Worm (Caenorhabditis elegans) whole organism, young adult: ENCODE data around the gene srw-4.

Experiments
- F39B2.1 ChIP-seq: fragments of 200-800 bp; sonication (Bioruptor generic); IDR thresholded peaks from 2 replicates; pipeline ENCODE4 v1.3.6; 2022; ENCODE audit warnings: missing genetic modification reagents, missing genetic modification characterization, missing compliant biosample characterization
- ama-1 ChIP-seq, 3 experiments: fragments of 150-350 bp in 1 of 3; sonication (generic microtip) in 2 of 3; optimal IDR thresholded peaks; 2 replicates each; lab custom pipeline; 2014 to 2018; ENCODE audit warnings: missing biosample characterization in 2 of 3, missing genetic modification characterization in 2 of 3, missing genetic modification reagents in 2 of 3
- attf-6 ChIP-seq: fragments of 200-800 bp; sonication (Bioruptor generic); IDR thresholded peaks from 2 replicates; pipeline ENCODE4 v1.3.6; 2022; ENCODE audit warnings: missing genetic modification reagents, missing genetic modification characterization, missing compliant biosample characterization
- chd-7 ChIP-seq: sonication (generic microtip); optimal IDR thresholded peaks from 2 replicates; lab custom pipeline; 2016; ENCODE audit warnings: mild to moderate bottlenecking, missing genetic modification characterization, moderate library complexity, missing compliant biosample characterization
- egl-44 ChIP-seq: fragments of 200-800 bp; sonication (Bioruptor generic); IDR thresholded peaks from 2 replicates; pipeline ENCODE4 v1.3.6; 2022; ENCODE audit warnings: missing genetic modification reagents, missing genetic modification characterization, missing compliant biosample characterization
- lin-40 ChIP-seq: sonication (generic microtip); optimal IDR thresholded peaks from 2 replicates; lab custom pipeline; 2016; ENCODE audit warnings: missing genetic modification characterization, mild to moderate bottlenecking, missing compliant biosample characterization, missing genotype, missing genetic modification reagents
- mel-28 ChIP-seq: sonication (generic microtip); optimal IDR thresholded peaks from 2 replicates; lab custom pipeline; 2016; ENCODE audit warnings: borderline replicate concordance, mild to moderate bottlenecking, missing genetic modification characterization, missing compliant biosample characterization
- nfyb-1 ChIP-seq: fragments of 200-800 bp; sonication (Bioruptor generic); IDR thresholded peaks from 2 replicates; pipeline ENCODE4 v1.3.6; 2022; ENCODE audit warnings: missing genetic modification reagents, missing genetic modification characterization, missing compliant biosample characterization
- pha-4 ChIP-seq: fragments of 150-350 bp; sonication (generic microtip); optimal IDR thresholded peaks from 2 replicates; lab custom pipeline; 2014; ENCODE audit warnings: missing biosample characterization, missing genetic modification reagents, missing genetic modification characterization
- zim-3 ChIP-seq: sonication (generic microtip); optimal IDR thresholded peaks from 2 replicates; lab custom pipeline; 2017; ENCODE audit warnings: mild to moderate bottlenecking, missing genetic modification characterization, moderate library complexity, missing compliant biosample characterization

DNA sequence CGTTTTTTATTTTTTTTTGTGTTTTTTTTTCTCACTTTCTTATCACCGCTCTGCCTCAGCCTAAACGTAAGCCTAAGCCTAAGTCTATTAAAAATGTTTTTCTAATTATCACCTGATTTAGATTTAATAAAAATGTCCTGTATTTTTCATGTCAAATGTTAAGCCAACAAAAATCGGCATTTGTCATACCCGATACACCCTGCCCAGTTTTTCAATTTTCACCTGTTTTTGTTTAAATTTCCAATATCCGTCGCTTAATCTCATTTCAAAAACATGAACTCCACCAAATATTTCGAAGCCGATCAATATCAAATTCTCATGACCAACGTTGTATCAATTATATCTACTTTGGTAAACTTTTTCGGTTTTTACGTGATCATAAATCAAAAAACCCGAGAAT is 42.7 kb upstream of the srw-4 start, which contains the start of gene C31B8.1:
- TF ChIP-seq mel-28 (no peak), lin-40 (tag; lab: Kevin White, UChicago) (no peak), pha-4 (tag; lab: Kevin White, UChicago) (no peak), chd-7 (tag; lab: Kevin White, UChicago) (no peak), zim-3 (tag; lab: Kevin White, UChicago) (no peak), nfyb-1 (GFP tag; lab: Robert Waterston, UW) (no peak), egl-44 (GFP tag; lab: Robert Waterston, UW) (no peak), F39B2.1 (GFP tag; lab: Robert Waterston, UW) (no peak), ama-1 (optimal IDR thresholded peaks at IDR 0.05; lab: Kevin White, UChicago) (no peak), ama-1 (GFP tag; optimal IDR thresholded peaks at IDR 0.05; lab: Kevin White, UChicago) (no peak), attf-6 (GFP tag; lab: Robert Waterston, UW) (no peak)
